Worm (Caenorhabditis elegans): ENCODE data around the gene F28H6.4.

The F28H6.4 gene

ce11 chrX:14127291-14127922, at the start of gene F28H6.4:
Gene F28H6.4 (plus strand): TSS chrX:14127872.
- TF ChIP-seq nhr-77 (tag; optimal IDR thresholded peaks at IDR 0.05) (no peak), tbx-2 (tag; optimal IDR thresholded peaks at IDR 0.05) (no peak), elt-2 (tag; optimal IDR thresholded peaks at IDR 0.05) (peak; percentile 3), egl-5 (tag; optimal IDR thresholded peaks at IDR 0.05) (no peak), lsy-12 (tag; optimal IDR thresholded peaks at IDR 0.05) (no peak), hmg-11 (tag; optimal IDR thresholded peaks at IDR 0.05) (peak; percentile 43), nhr-67 (tag; optimal IDR thresholded peaks at IDR 0.05) (no peak), skn-1 (tag; optimal IDR thresholded peaks at IDR 0.05) (no peak), pha-4 (tag; optimal IDR thresholded peaks at IDR 0.05) (peak; percentile 34), lin-39 (tag; optimal IDR thresholded peaks at IDR 0.05) (peak; percentile 3), nfya-1 (tag; optimal IDR thresholded peaks at IDR 0.05; ENCODE audit: insufficient read depth) (peak; percentile 31), aly-2 (tag; optimal IDR thresholded peaks at IDR 0.05) (no peak), nhr-76 (tag; optimal IDR thresholded peaks at IDR 0.05) (no peak), lin-15B (tag; optimal IDR thresholded peaks at IDR 0.05) (peak; percentile 16)

- TF ChIP-seq nhr-76 (tag; optimal IDR thresholded peaks at IDR 0.05), result no peak
- TF ChIP-seq unc-39 (tag; optimal IDR thresholded peaks at IDR 0.05), result no peak
- no peak for TF ChIP-seq unc-62 (GFP tag; optimal IDR thresholded peaks at IDR 0.05)
- no peak for TF ChIP-seq fos-1 (tag; optimal IDR thresholded peaks at IDR 0.05)
- no peak for TF ChIP-seq elt-2 (tag; optimal IDR thresholded peaks at IDR 0.05)
- TF ChIP-seq elt-3 (tag; optimal IDR thresholded peaks at IDR 0.05), result no peak
- no peak for TF ChIP-seq ceh-9 (tag; optimal IDR thresholded peaks at IDR 0.05)
- TF ChIP-seq nhr-25 (tag; optimal IDR thresholded peaks at IDR 0.05), result no peak
- TF ChIP-seq lin-15B (tag; optimal IDR thresholded peaks at IDR 0.05), result no peak
These were observed 49.1 kb upstream of the F28H6.4 start, which contains the start of gene C33G3.5 for ce11 chrX:14078574-14078973. Gene C33G3.5 (minus strand): TSS chrX:14078674.

- TF ChIP-seq egl-5 (tag; optimal IDR thresholded peaks at IDR 0.05), result peak; percentile 19
- TF ChIP-seq lin-15B (tag; optimal IDR thresholded peaks at IDR 0.05), result no peak
These were observed 43.4 kb upstream of the F28H6.4 start, which contains the start of gene C33G3.6 for ce11 chrX:14084230-14084629. Gene C33G3.6 (minus strand): TSS chrX:14084330.

ce11 chrX:14085208-14085607, 42.5 kb upstream of the F28H6.4 start, which contains the start of gene F16B12.1:
Gene F16B12.1 (plus strand): TSS chrX:14085508.
- TF ChIP-seq nhr-25 (tag; optimal IDR thresholded peaks at IDR 0.05), result no peak

- TF ChIP-seq mml-1 (tag; optimal IDR thresholded peaks at IDR 0.05) (no peak), snpc-4 (tag; optimal IDR thresholded peaks at IDR 0.05) (no peak), nhr-23 (tag; optimal IDR thresholded peaks at IDR 0.05) (no peak), daf-12 (tag; optimal IDR thresholded peaks at IDR 0.05) (no peak), fkh-10 (GFP tag; optimal IDR thresholded peaks at IDR 0.05) (no peak), ztf-4 (tag; optimal IDR thresholded peaks at IDR 0.05) (no peak), nhr-237 (tag; optimal IDR thresholded peaks at IDR 0.05) (no peak), ztf-11 (tag; optimal IDR thresholded peaks at IDR 0.05) (no peak), nfya-1 (tag; optimal IDR thresholded peaks at IDR 0.05; ENCODE audit: insufficient read depth) (no peak), sea-2 (GFP tag; optimal IDR thresholded peaks at IDR 0.05) (no peak), nhr-76 (tag; optimal IDR thresholded peaks at IDR 0.05) (no peak), pha-4 (tag; optimal IDR thresholded peaks at IDR 0.05) (no peak), ceh-9 (tag; optimal IDR thresholded peaks at IDR 0.05) (no peak), nhr-25 (tag; optimal IDR thresholded peaks at IDR 0.05) (no peak), fkh-2 (tag; optimal IDR thresholded peaks at IDR 0.05) (no peak), eor-1 (tag; optimal IDR thresholded peaks at IDR 0.05) (no peak), jun-1 (tag; optimal IDR thresholded peaks at IDR 0.05) (no peak), tbx-2 (tag; optimal IDR thresholded peaks at IDR 0.05) (no peak), R02D3.7 (tag; optimal IDR thresholded peaks at IDR 0.05) (no peak), mdl-1 (tag; optimal IDR thresholded peaks at IDR 0.05) (no peak)
These were observed 37.6 kb upstream of the F28H6.4 start, which contains the start of gene dsl-4 for ce11 chrX:14090089-14090488. Gene dsl-4 (plus strand): TSS chrX:14090389.

All from whole organism, L3 larva.